Worm (Caenorhabditis elegans): ENCODE measurements around the gene T25E12.14.

T25E12.14 gene

ce11 chrV:16694538-16694937 lies 32.5 kb upstream of the T25E12.14 start, which contains the start of gene srz-101:
srz-101 (plus strand) TSS chrV:16694838.
- TF ChIP-seq ceh-79 (tag; optimal IDR thresholded peaks at IDR 0.05) (no peak), nhr-27 (tag; optimal IDR thresholded peaks at IDR 0.05) (no peak), D2030.7 (GFP tag; IDR thresholded peaks at IDR 0.05) (no peak), ceh-27 (GFP tag; optimal IDR thresholded peaks at IDR 0.05) (no peak)

ce11 chrV:16695499-16695898 lies 31.5 kb upstream of the T25E12.14 start:
- no peak for TF ChIP-seq bed-2 (GFP tag; IDR thresholded peaks at IDR 0.05)
- TF ChIP-seq cebp-2 (GFP tag; IDR thresholded peaks at IDR 0.05), result no peak
- no peak for TF ChIP-seq snpc-1.3 (tag; optimal IDR thresholded peaks at IDR 0.05; ENCODE audit: insufficient read depth)

ce11 chrV:16697178-16697577 lies 29.8 kb upstream of the T25E12.14 start, which contains the start of gene srw-41:
srw-41 (plus strand) TSS chrV:16697478.
- TF ChIP-seq F22D6.2 (tag; optimal IDR thresholded peaks at IDR 0.05), result no peak
- no peak for TF ChIP-seq snpc-4 (GFP tag; optimal IDR thresholded peaks at IDR 0.05)
- no peak for TF ChIP-seq snpc-4 (tag; optimal IDR thresholded peaks at IDR 0.05)
- TF ChIP-seq ztf-22 (GFP tag; optimal IDR thresholded peaks at IDR 0.05), result no peak
- TF ChIP-seq lsy-27 (tag; optimal IDR thresholded peaks at IDR 0.05; ENCODE audit: borderline replicate concordance, insufficient read depth), result no peak
- no peak for TF ChIP-seq mes-4 (tag; optimal IDR thresholded peaks at IDR 0.05)
- TF ChIP-seq ama-1 (optimal IDR thresholded peaks at IDR 0.05), result no peak
- no peak for TF ChIP-seq ama-1 (GFP tag; optimal IDR thresholded peaks at IDR 0.05)
- no peak for TF ChIP-seq chd-7 (tag; optimal IDR thresholded peaks at IDR 0.05)
- no peak for TF ChIP-seq tlf-1 (GFP tag; optimal IDR thresholded peaks at IDR 0.05)
- no peak for TF ChIP-seq snpc-1.1 (tag; optimal IDR thresholded peaks at IDR 0.05; ENCODE audit: insufficient read depth)
- no peak for TF ChIP-seq ets-4 (GFP tag; optimal IDR thresholded peaks at IDR 0.05)
- TF ChIP-seq repo-1 (tag; optimal IDR thresholded peaks at IDR 0.05), result no peak
- no peak for TF ChIP-seq Y56A3A.18 (GFP tag; IDR thresholded peaks at IDR 0.05)
- no peak for TF ChIP-seq athp-1 (tag; optimal IDR thresholded peaks at IDR 0.05)
- TF ChIP-seq hmg-1.2 (GFP tag; IDR thresholded peaks at IDR 0.05), result no peak
- no peak for TF ChIP-seq B0336.3 (GFP tag; IDR thresholded peaks at IDR 0.05)

- no peak for TF ChIP-seq repo-1 (tag; optimal IDR thresholded peaks at IDR 0.05)
- TF ChIP-seq snpc-1.1 (tag; optimal IDR thresholded peaks at IDR 0.05; ENCODE audit: insufficient read depth), result no peak
- TF ChIP-seq madf-3 (GFP tag; IDR thresholded peaks at IDR 0.05), result 0 out of 2 replicates have a peak, but pooled peaks have one; percentile 7
These were observed 27.2 kb upstream of the T25E12.14 start, which contains the start of gene Y70C5C.1 for ce11 chrV:16699752-16700259. Y70C5C.1 (plus strand) TSS chrV:16700209.

- TF ChIP-seq attf-3 (GFP tag; conservative IDR thresholded peaks at IDR 0.05) (no peak), tbp1 (GFP tag; optimal IDR thresholded peaks at IDR 0.05) (no peak), mxl-1 (tag; optimal IDR thresholded peaks at IDR 0.05) (no peak), lsy-27 (tag; optimal IDR thresholded peaks at IDR 0.05; ENCODE audit: borderline replicate concordance, insufficient read depth) (no peak), pbrm-1 (GFP tag; IDR thresholded peaks at IDR 0.05) (no peak), Y56A3A.18 (GFP tag; IDR thresholded peaks at IDR 0.05) (no peak), unc-130 (GFP tag; optimal IDR thresholded peaks at IDR 0.05) (no peak)
These were observed 20.5 kb upstream of the T25E12.14 start, which contains the start of gene clec-9 for ce11 chrV:16706549-16706948. clec-9 (minus strand) TSS chrV:16706649.

ce11 chrV:16713797-16714196 lies 13.2 kb upstream of the T25E12.14 start:
- TF ChIP-seq cebp-2 (GFP tag; IDR thresholded peaks at IDR 0.05), result no peak
- TF ChIP-seq B0261.1 (tag; optimal IDR thresholded peaks at IDR 0.05), result no peak
- no peak for TF ChIP-seq ceh-100 (GFP tag; IDR thresholded peaks at IDR 0.05)
- no peak for TF ChIP-seq unc-130 (GFP tag; optimal IDR thresholded peaks at IDR 0.05)
- TF ChIP-seq unc-62 (GFP tag; optimal IDR thresholded peaks at IDR 0.05), result no peak
- no peak for TF ChIP-seq rec-8 (tag; optimal IDR thresholded peaks at IDR 0.05)
- TF ChIP-seq nhr-27 (tag; optimal IDR thresholded peaks at IDR 0.05), result no peak
- TF ChIP-seq C06A6.2 (GFP tag; conservative IDR thresholded peaks at IDR 0.05), result no peak
- TF ChIP-seq ceh-91 (GFP tag; IDR thresholded peaks at IDR 0.05), result no peak
- TF ChIP-seq aptf-2 (GFP tag; conservative IDR thresholded peaks at IDR 0.05), result no peak
- TF ChIP-seq B0336.3 (GFP tag; IDR thresholded peaks at IDR 0.05), result no peak
- TF ChIP-seq sdz-38 (tag; optimal IDR thresholded peaks at IDR 0.05), result no peak
- TF ChIP-seq attf-3 (GFP tag; conservative IDR thresholded peaks at IDR 0.05), result no peak
